Worm (Caenorhabditis elegans) whole organism, mixed stage, embryonic: ENCODE data around the gene F43B10.1.

Experiments
- M03D4.4 ChIP-seq: sonication (generic microtip); optimal IDR thresholded peaks from 2 replicates; lab custom pipeline; 2017; ENCODE audit warnings: mild to moderate bottlenecking, missing genetic modification characterization, missing compliant biosample characterization
- bed-3 ChIP-seq: fragments of 200-800 bp; sonication (Bioruptor generic); optimal IDR thresholded peaks from 3 replicates; lab custom pipeline; 2018; ENCODE audit warnings: mild to moderate bottlenecking, missing genetic modification characterization, moderate library complexity, missing compliant biosample characterization
- blmp-1 ChIP-seq: fragments of 150-350 bp; optimal IDR thresholded peaks from 2 replicates; lab custom pipeline; 2014; ENCODE audit warnings: missing biosample characterization, missing genetic modification characterization
- ceh-39 ChIP-seq: fragments of 150-350 bp; optimal IDR thresholded peaks from 2 replicates; lab custom pipeline; 2014; ENCODE audit warnings: missing biosample characterization, missing genetic modification characterization
- ceh-43 ChIP-seq: fragments of 200-800 bp; sonication (Bioruptor generic); optimal IDR thresholded peaks from 2 replicates; lab custom pipeline; 2018; ENCODE audit warnings: mild to moderate bottlenecking, missing genetic modification characterization, moderate library complexity, missing compliant biosample characterization
- ceh-83 ChIP-seq: fragments of 200-800 bp; sonication (Bioruptor generic); optimal IDR thresholded peaks from 2 replicates; lab custom pipeline; 2018; ENCODE audit warnings: mild to moderate bottlenecking, missing genetic modification characterization, missing compliant biosample characterization
- ces-1 ChIP-seq: fragments of 150-350 bp; optimal IDR thresholded peaks from 2 replicates; lab custom pipeline; 2014; ENCODE audit warnings: missing biosample characterization, missing genetic modification reagents, missing genetic modification characterization
- cnd-1 ChIP-seq: fragments of 200-800 bp; sonication (Bioruptor generic); optimal IDR thresholded peaks from 2 replicates; lab custom pipeline; 2018; ENCODE audit warnings: mild to moderate bottlenecking, missing genetic modification characterization, missing compliant biosample characterization
- drap-1 ChIP-seq: fragments of 200-800 bp; sonication (Bioruptor generic); optimal IDR thresholded peaks from 3 replicates; lab custom pipeline; 2018; ENCODE audit warnings: mild to moderate bottlenecking, missing genetic modification characterization, missing compliant biosample characterization
- elt-1 ChIP-seq: sonication (generic microtip); optimal IDR thresholded peaks from 2 replicates; lab custom pipeline; 2017; ENCODE audit warnings: missing genetic modification characterization, mild to moderate bottlenecking, missing compliant biosample characterization, antibody characterized with exemption, moderate library complexity, borderline replicate concordance; ENCODE audit not compliant: insufficient read depth
- elt-3 ChIP-seq: fragments of 150-350 bp; optimal IDR thresholded peaks from 2 replicates; lab custom pipeline; 2014; ENCODE audit warnings: missing biosample characterization, missing genetic modification characterization
- flh-1 ChIP-seq: fragments of 200-800 bp; sonication (Bioruptor generic); optimal IDR thresholded peaks from 2 replicates; lab custom pipeline; 2018; ENCODE audit warnings: mild to moderate bottlenecking, missing genetic modification characterization, moderate library complexity, missing compliant biosample characterization
- ham-2 ChIP-seq: fragments of 200-800 bp; sonication (Bioruptor generic); optimal IDR thresholded peaks from 2 replicates; lab custom pipeline; 2018; ENCODE audit warnings: mild to moderate bottlenecking, missing genetic modification characterization, missing compliant biosample characterization
- hlh-1 ChIP-seq: fragments of 150-350 bp; optimal IDR thresholded peaks from 2 replicates; lab custom pipeline; 2014; ENCODE audit warnings: missing biosample characterization, missing genetic modification reagents, missing genetic modification characterization
- lin-13 ChIP-seq: fragments of 150-350 bp; optimal IDR thresholded peaks from 2 replicates; lab custom pipeline; 2014; ENCODE audit warnings: missing biosample characterization, missing genetic modification characterization
- lin-32 ChIP-seq: fragments of 200-800 bp; sonication (Bioruptor generic); optimal IDR thresholded peaks from 2 replicates; lab custom pipeline; 2018; ENCODE audit warnings: mild to moderate bottlenecking, missing genetic modification characterization, missing compliant biosample characterization
- lsy-2 ChIP-seq: fragments of 150-350 bp; optimal IDR thresholded peaks from 2 replicates; lab custom pipeline; 2014; ENCODE audit warnings: missing biosample characterization, missing genetic modification characterization
- mab-5 ChIP-seq: fragments of 150-350 bp; optimal IDR thresholded peaks from 2 replicates; lab custom pipeline; 2014; ENCODE audit warnings: missing biosample characterization, missing genetic modification characterization
- mep-1 ChIP-seq: fragments of 150-350 bp; optimal IDR thresholded peaks from 2 replicates; lab custom pipeline; 2017; ENCODE audit warnings: missing biosample characterization, missing genetic modification reagents, missing genetic modification characterization, inconsistent platforms
- mls-2 ChIP-seq: sonication (generic microtip); optimal IDR thresholded peaks from 2 replicates; lab custom pipeline; 2016; ENCODE audit warnings: mild to moderate bottlenecking, missing genetic modification characterization, moderate library complexity, missing compliant biosample characterization
- nhr-12 ChIP-seq: fragments of 150-350 bp; optimal IDR thresholded peaks from 2 replicates; lab custom pipeline; 2014; ENCODE audit warnings: missing biosample characterization, missing genetic modification characterization
- nhr-2 ChIP-seq: fragments of 150-350 bp; optimal IDR thresholded peaks from 2 replicates; lab custom pipeline; 2014; ENCODE audit warnings: missing biosample characterization, missing genetic modification characterization
- nhr-237 ChIP-seq: fragments of 150-350 bp; optimal IDR thresholded peaks from 2 replicates; lab custom pipeline; 2014; ENCODE audit warnings: missing biosample characterization, missing genetic modification characterization
- nhr-28 ChIP-seq: fragments of 150-350 bp; optimal IDR thresholded peaks from 2 replicates; lab custom pipeline; 2014; ENCODE audit warnings: missing biosample characterization, missing genetic modification characterization
- nhr-76 ChIP-seq: sonication (generic microtip); optimal IDR thresholded peaks from 2 replicates; lab custom pipeline; 2017; ENCODE audit warnings: missing biosample characterization, missing genetic modification characterization
- pha-4 ChIP-seq: fragments of 150-350 bp; optimal IDR thresholded peaks from 2 replicates; lab custom pipeline; 2018; ENCODE audit warnings: missing biosample characterization, missing genetic modification reagents, missing genetic modification characterization
- sem-2 ChIP-seq: fragments of 200-800 bp; sonication (Bioruptor generic); optimal IDR thresholded peaks from 2 replicates; lab custom pipeline; 2018; ENCODE audit warnings: mild to moderate bottlenecking, missing genetic modification characterization, missing compliant biosample characterization
- snpc-4 ChIP-seq: fragments of 150-350 bp; optimal IDR thresholded peaks from 2 replicates; lab custom pipeline; 2014; ENCODE audit warnings: missing biosample characterization, missing genetic modification characterization
- sptf-1 ChIP-seq: sonication (generic microtip); optimal IDR thresholded peaks from 2 replicates; lab custom pipeline; 2017; ENCODE audit warnings: mild to moderate bottlenecking, missing genetic modification characterization, moderate library complexity, missing compliant biosample characterization
- tbx-8 ChIP-seq: fragments of 200-800 bp; sonication (Bioruptor generic); optimal IDR thresholded peaks from 2 replicates; lab custom pipeline; 2018; ENCODE audit warnings: mild to moderate bottlenecking, missing genetic modification characterization, moderate library complexity, missing compliant biosample characterization
- unc-120 ChIP-seq: sonication (generic microtip); optimal IDR thresholded peaks from 2 replicates; lab custom pipeline; 2017; ENCODE audit warnings: missing genetic modification characterization, missing compliant biosample characterization; ENCODE audit not compliant: poor library complexity, severe bottlenecking
- unc-39 ChIP-seq: fragments of 150-350 bp; optimal IDR thresholded peaks from 2 replicates; lab custom pipeline; 2014; ENCODE audit warnings: missing biosample characterization, missing genetic modification characterization
- unc-62 ChIP-seq: fragments of 150-350 bp; optimal IDR thresholded peaks from 2 replicates; lab custom pipeline; 2014; ENCODE audit warnings: missing biosample characterization, missing genetic modification reagents, missing genetic modification characterization
- zip-8 ChIP-seq: fragments of 150-350 bp; optimal IDR thresholded peaks from 2 replicates; lab custom pipeline; 2014; ENCODE audit warnings: missing biosample characterization, missing genetic modification characterization
- ztf-11 ChIP-seq: fragments of 150-350 bp; optimal IDR thresholded peaks from 2 replicates; lab custom pipeline; 2014; ENCODE audit warnings: missing biosample characterization, missing genetic modification characterization

F43B10.1 gene

ce11 chrX:16644889-16645288 is 17.7 kb downstream of the F43B10.1 start:
- no peak for TF ChIP-seq pha-4 (tag; lab: Kevin White, UChicago)
- no peak for TF ChIP-seq nhr-12
- TF ChIP-seq lin-32 (GFP tag; lab: Kevin White, UChicago): no peak
- TF ChIP-seq bed-3 (GFP tag; lab: Kevin White, UChicago): no peak
- TF ChIP-seq sptf-1 (tag; lab: Kevin White, UChicago): no peak
- no peak for TF ChIP-seq ztf-11 (tag; lab: Kevin White, UChicago)
- no peak for TF ChIP-seq ham-2 (GFP tag; lab: Kevin White, UChicago)
- TF ChIP-seq nhr-2 (tag; lab: Kevin White, UChicago): no peak
- TF ChIP-seq nhr-237 (tag; lab: Kevin White, UChicago): no peak
- TF ChIP-seq sem-2 (GFP tag; lab: Kevin White, UChicago): no peak
- no peak for TF ChIP-seq ceh-39 (tag; lab: Kevin White, UChicago)
- no peak for TF ChIP-seq flh-1 (GFP tag; lab: Kevin White, UChicago)
- no peak for TF ChIP-seq elt-1
- no peak for TF ChIP-seq elt-3 (tag; lab: Kevin White, UChicago)
- no peak for TF ChIP-seq nhr-76 (tag; lab: Kevin White, UChicago)
- TF ChIP-seq snpc-4 (tag; lab: Kevin White, UChicago): no peak
- no peak for TF ChIP-seq mep-1 (tag; lab: Kevin White, UChicago)
- no peak for TF ChIP-seq unc-62 (GFP tag; lab: Kevin White, UChicago)
- TF ChIP-seq unc-39: no peak
- TF ChIP-seq unc-120: no peak
- TF ChIP-seq, all 35 proteins: peak for 0

ce11 chrX:16643246-16643645 is 19.4 kb downstream of the F43B10.1 start:
- no peak for TF ChIP-seq elt-3 (tag; lab: Kevin White, UChicago)
- TF ChIP-seq ceh-43 (GFP tag; lab: Kevin White, UChicago): no peak
- no peak for TF ChIP-seq nhr-2 (tag; lab: Kevin White, UChicago)
- TF ChIP-seq drap-1 (GFP tag; lab: Kevin White, UChicago): no peak
- no peak for TF ChIP-seq zip-8
- TF ChIP-seq ceh-39 (tag; lab: Kevin White, UChicago): no peak
- TF ChIP-seq lin-32 (GFP tag; lab: Kevin White, UChicago): no peak

- TF ChIP-seq unc-62 (GFP tag; lab: Kevin White, UChicago) (no peak), lin-32 (GFP tag; lab: Kevin White, UChicago) (no peak), lin-13 (no peak), nhr-12 (no peak), mls-2 (tag; lab: Kevin White, UChicago) (no peak), unc-39 (no peak), ztf-11 (tag; lab: Kevin White, UChicago) (no peak)
Measured at ce11 chrX:16641678-16642077, 20.9 kb downstream of the F43B10.1 start.

ce11 chrX:16634708-16635107 is 27.9 kb downstream of the F43B10.1 start:
- TF ChIP-seq mls-2 (tag; lab: Kevin White, UChicago) (peak; percentile 96), nhr-28 (tag; lab: Kevin White, UChicago) (peak; percentile 71), M03D4.4 (tag; lab: Kevin White, UChicago) (peak; percentile 96), snpc-4 (tag; lab: Kevin White, UChicago) (no peak), unc-39 (peak; percentile 72), blmp-1 (peak; percentile 39), ces-1 (peak; percentile 66), ham-2 (GFP tag; lab: Kevin White, UChicago) (peak; percentile 92), lin-13 (peak; percentile 82), unc-62 (GFP tag; lab: Kevin White, UChicago) (peak; percentile 57), bed-3 (GFP tag; lab: Kevin White, UChicago) (peak; percentile 86), lsy-2 (tag; lab: Kevin White, UChicago) (peak; percentile 47), nhr-237 (tag; lab: Kevin White, UChicago) (peak; percentile 71), flh-1 (GFP tag; lab: Kevin White, UChicago) (peak; percentile 87), mab-5 (tag; lab: Kevin White, UChicago) (no peak), ceh-43 (GFP tag; lab: Kevin White, UChicago) (peak; percentile 91), drap-1 (GFP tag; lab: Kevin White, UChicago) (peak; percentile 96), tbx-8 (peak; percentile 87), nhr-2 (tag; lab: Kevin White, UChicago) (peak; percentile 43), cnd-1 (tag; lab: Kevin White, UChicago) (peak; percentile 97), ceh-39 (tag; lab: Kevin White, UChicago) (peak; percentile 61), ztf-11 (tag; lab: Kevin White, UChicago) (peak; percentile 40), hlh-1 (tag; lab: Kevin White, UChicago) (peak; percentile 82), nhr-76 (tag; lab: Kevin White, UChicago) (peak; percentile 31), nhr-12 (peak; percentile 85), zip-8 (no peak), sem-2 (GFP tag; lab: Kevin White, UChicago) (peak; percentile 92), ceh-83 (GFP tag; lab: Kevin White, UChicago) (peak; percentile 96), elt-1 (no peak), unc-120 (peak; percentile 97), sptf-1 (tag; lab: Kevin White, UChicago) (peak; percentile 97), lin-32 (GFP tag; lab: Kevin White, UChicago) (peak; percentile 92), mep-1 (tag; lab: Kevin White, UChicago) (peak; percentile 94), elt-3 (tag; lab: Kevin White, UChicago) (peak; percentile 67), pha-4 (tag; lab: Kevin White, UChicago) (peak; percentile 77)
